Worm (Caenorhabditis elegans): ENCODE data around the gene F46C3.7.
A peak's percentile ranks its signal among the peaks of the same experiment; 100 is the strongest.

F46C3.7 gene

DNA sequence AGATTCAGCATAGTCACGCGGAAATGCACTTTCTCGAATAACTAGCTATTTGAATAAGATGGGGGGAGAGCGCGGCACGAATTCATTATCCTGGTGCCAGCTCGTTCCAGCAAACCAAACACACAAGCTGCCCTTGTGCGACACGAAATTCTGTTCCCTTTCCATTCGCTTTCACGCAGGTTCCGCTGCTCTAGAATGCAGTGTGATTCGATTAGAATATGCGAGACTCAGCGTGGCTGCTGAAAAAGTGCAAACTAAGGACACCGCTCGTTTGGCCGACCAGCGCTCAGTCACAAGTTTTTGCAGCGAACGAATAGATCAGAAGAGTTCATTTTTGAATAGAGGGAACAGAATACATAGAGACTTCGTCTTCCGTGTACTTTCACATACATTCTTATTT lies 42.3 kb downstream of the F46C3.7 start:
- TF ChIP-seq unc-98 (GFP tag; IDR thresholded peaks at IDR 0.05), result no peak
- no peak for TF ChIP-seq efl-1 (optimal IDR thresholded peaks at IDR 0.05)
- peak in 1 of 2 experiments; percentile 41 for TF ChIP-seq efl-1 (GFP tag; optimal IDR thresholded peaks at IDR 0.05 in 1 of 2)

DNA sequence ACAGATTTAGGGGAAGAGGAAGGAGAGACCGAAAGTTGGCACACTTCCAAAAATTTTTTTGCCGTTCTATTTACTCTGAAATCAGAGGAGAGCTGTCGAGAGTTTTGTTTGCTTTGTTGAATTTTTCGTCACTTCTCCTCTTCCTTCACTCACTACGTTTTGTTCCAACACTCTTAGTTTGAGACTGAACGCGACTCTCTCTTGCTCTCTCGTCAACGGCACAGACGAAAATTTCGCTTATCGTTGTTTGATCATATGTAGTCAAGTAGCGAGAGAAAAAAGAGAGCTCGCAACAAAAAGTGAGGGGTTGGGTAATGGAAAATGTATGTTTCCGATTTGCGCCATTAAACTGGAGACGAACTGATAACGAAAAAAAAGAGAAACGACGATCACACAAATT lies 42.8 kb downstream of the F46C3.7 start:
- TF ChIP-seq blmp-1 (tag; optimal IDR thresholded peaks at IDR 0.05) (no peak), pqm-1 (tag; optimal IDR thresholded peaks at IDR 0.05) (peak; percentile 42), lsy-2 (tag; optimal IDR thresholded peaks at IDR 0.05) (peak in 1 of 2 experiments; percentile 27), lir-3 (tag; optimal IDR thresholded peaks at IDR 0.05; ENCODE audit: poor library complexity) (no peak), C04F5.9 (tag; optimal IDR thresholded peaks at IDR 0.05) (no peak), efl-1 (optimal IDR thresholded peaks at IDR 0.05) (no peak), efl-1 (GFP tag; optimal IDR thresholded peaks at IDR 0.05 in 1 of 2) (peak in 1 of 2 experiments; percentile 88), xbp-1 (tag; optimal IDR thresholded peaks at IDR 0.05) (no peak), lin-14 (GFP tag; optimal IDR thresholded peaks at IDR 0.05) (peak; percentile 96), ceh-63 (GFP tag; optimal IDR thresholded peaks at IDR 0.05) (no peak), nhr-77 (tag; optimal IDR thresholded peaks at IDR 0.05) (peak; percentile 78), nhr-84 (tag; optimal IDR thresholded peaks at IDR 0.05) (no peak), vab-15 (tag; optimal IDR thresholded peaks at IDR 0.05) (no peak), isw-1 (GFP tag; IDR thresholded peaks at IDR 0.05) (no peak), nhr-20 (tag; optimal IDR thresholded peaks at IDR 0.05) (peak; percentile 21), lin-35 (GFP tag; optimal IDR thresholded peaks at IDR 0.05) (peak in 1 of 2 experiments; percentile 16), nhr-237 (tag; optimal IDR thresholded peaks at IDR 0.05) (no peak), elt-2 (tag; optimal IDR thresholded peaks at IDR 0.05) (peak; percentile 72), nhr-71 (tag; optimal IDR thresholded peaks at IDR 0.05) (peak; percentile 51), ceh-82 (tag; optimal IDR thresholded peaks at IDR 0.05) (peak in 1 of 3 experiments; percentile 15), mab-9 (GFP tag; IDR thresholded peaks at IDR 0.05) (no peak), tbx-2 (tag; optimal IDR thresholded peaks at IDR 0.05) (peak; percentile 60), irx-1 (tag; optimal IDR thresholded peaks at IDR 0.05) (no peak), dpl-1 (GFP tag; optimal IDR thresholded peaks at IDR 0.05) (no peak), mdl-1 (tag; optimal IDR thresholded peaks at IDR 0.05) (peak in 1 of 2 experiments; percentile 11)

DNA sequence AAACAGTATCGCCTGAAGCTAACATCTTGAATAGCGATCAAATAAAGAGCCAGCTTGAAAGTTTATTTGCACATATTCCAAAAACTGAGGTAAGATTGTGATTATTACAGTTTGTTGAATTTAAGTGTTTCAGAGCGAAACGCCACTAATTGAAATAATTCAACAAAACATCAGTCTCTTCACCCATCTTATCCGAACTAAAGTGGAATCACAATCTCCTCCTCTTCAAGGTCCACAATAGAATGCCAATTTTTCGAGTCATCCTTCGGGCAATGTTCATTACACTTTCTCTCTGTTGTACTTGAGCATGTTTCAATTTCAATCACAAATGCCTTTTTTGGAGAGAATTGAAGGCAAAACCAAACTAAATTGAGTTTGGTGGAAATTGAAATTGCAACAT lies 44.2 kb downstream of the F46C3.7 start:
- TF ChIP-seq nhr-85 (tag), result no peak
- peak; percentile 8 for TF ChIP-seq tbx-2 (tag; optimal IDR thresholded peaks at IDR 0.05)

DNA sequence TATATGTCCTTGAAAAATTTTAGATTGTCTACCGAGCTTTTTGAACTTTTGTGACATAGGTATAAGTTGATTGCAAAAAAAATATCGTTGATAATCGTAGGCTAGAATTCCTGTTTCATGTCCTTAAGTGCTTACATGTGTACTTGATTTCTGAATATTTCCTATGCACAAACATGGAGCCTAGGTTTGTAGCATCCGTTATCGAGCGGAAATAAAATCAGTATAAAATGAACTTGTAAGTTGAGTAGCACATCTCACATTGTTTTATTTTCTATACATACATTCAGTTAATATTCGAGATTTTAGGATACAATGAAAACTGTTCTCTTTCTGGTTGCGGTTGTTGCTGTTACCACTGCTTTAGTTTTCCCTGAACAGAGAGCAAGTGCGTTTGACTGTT lies 47.6 kb downstream of the F46C3.7 start, which contains the start of gene spp-9:
Gene spp-9, plus strand, starts transcription at position 301 of the 400 bp plus-strand sequence.
- TF ChIP-seq irx-1 (tag; optimal IDR thresholded peaks at IDR 0.05) (no peak), sox-4 (tag; optimal IDR thresholded peaks at IDR 0.05) (no peak), zag-1 (tag; optimal IDR thresholded peaks at IDR 0.05) (no peak), mdl-1 (tag; optimal IDR thresholded peaks at IDR 0.05) (no peak), Y116A8C.19 (tag; optimal IDR thresholded peaks at IDR 0.05; ENCODE audit: borderline replicate concordance) (no peak), snu-23 (GFP tag; optimal IDR thresholded peaks at IDR 0.05) (no peak), lin-14 (GFP tag; optimal IDR thresholded peaks at IDR 0.05) (no peak), nhr-20 (tag; optimal IDR thresholded peaks at IDR 0.05) (no peak)

DNA sequence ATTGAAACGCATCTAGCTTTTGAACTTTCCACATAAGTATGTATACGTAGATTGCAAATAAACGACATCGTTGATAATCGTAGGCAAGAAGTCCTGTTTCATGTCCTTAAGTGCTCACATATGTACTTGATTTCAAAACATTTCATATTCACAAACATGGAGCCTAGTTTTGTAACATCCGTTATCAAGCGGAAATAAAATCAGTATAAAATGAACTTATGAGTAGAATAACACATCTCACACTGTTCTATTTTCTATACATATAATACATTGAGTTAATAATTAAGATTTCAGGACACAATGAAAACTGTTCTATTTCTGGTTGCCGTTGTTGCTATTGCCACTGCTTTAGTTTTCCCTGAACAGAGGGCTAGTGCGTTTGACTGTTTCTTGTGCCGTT lies 50.0 kb downstream of the F46C3.7 start, which contains the start of gene spp-21:
Gene spp-21, plus strand, starts transcription at position 301 of the 400 bp plus-strand sequence.
- TF ChIP-seq xbp-1 (tag; optimal IDR thresholded peaks at IDR 0.05) (no peak), nhr-90 (tag; optimal IDR thresholded peaks at IDR 0.05; ENCODE audit: poor library complexity) (no peak), pqm-1 (tag; optimal IDR thresholded peaks at IDR 0.05) (no peak), alr-1 (tag; optimal IDR thresholded peaks at IDR 0.05; ENCODE audit: borderline replicate concordance) (no peak), unc-98 (GFP tag; IDR thresholded peaks at IDR 0.05) (no peak), lsy-2 (tag; optimal IDR thresholded peaks at IDR 0.05) (no peak), Y116A8C.19 (tag; optimal IDR thresholded peaks at IDR 0.05; ENCODE audit: borderline replicate concordance) (no peak), vab-15 (tag; optimal IDR thresholded peaks at IDR 0.05) (no peak), unc-30 (tag; optimal IDR thresholded peaks at IDR 0.05) (no peak), mef-2 (tag; optimal IDR thresholded peaks at IDR 0.05) (no peak), swsn-7 (tag; optimal IDR thresholded peaks at IDR 0.05) (no peak), hlh-4 (tag; optimal IDR thresholded peaks at IDR 0.05) (no peak), ztf-11 (tag; optimal IDR thresholded peaks at IDR 0.05) (no peak), lin-13 (GFP tag; optimal IDR thresholded peaks at IDR 0.05) (no peak)

Measured in whole organism, L1 larva.